Worm (Caenorhabditis elegans): ENCODE measurements around the gene ZK488.6.

ce11 chrV:585472-585871 lies 4.8 kb upstream of the ZK488.6 start, which contains the start of gene K06H6.2:
- TF ChIP-seq klf-2 (GFP tag; conservative IDR thresholded peaks at IDR 0.05) (no peak), ref-1 (GFP tag; conservative IDR thresholded peaks at IDR 0.05) (no peak), ztf-23 (GFP tag; IDR thresholded peaks at IDR 0.05) (no peak), cog-1 (tag; optimal IDR thresholded peaks at IDR 0.05) (no peak), ztf-29 (GFP tag; IDR thresholded peaks at IDR 0.05) (no peak), T22C8.4 (GFP tag; IDR thresholded peaks at IDR 0.05) (no peak), tab-1 (GFP tag; IDR thresholded peaks at IDR 0.05) (no peak)

Measured in whole organism, midembryonic.